Worm (Caenorhabditis elegans) whole organism, mixed stage, embryonic: Measurements from ENCODE around the gene bcs-1.

Experiments used
- M03D4.4 ChIP-seq: sonication (generic microtip); optimal IDR thresholded peaks from 2 replicates; lab custom pipeline; 2017; ENCODE audit warnings: mild to moderate bottlenecking, missing genetic modification characterization, missing compliant biosample characterization
- blmp-1 ChIP-seq: fragments of 150-350 bp; optimal IDR thresholded peaks from 2 replicates; lab custom pipeline; 2014; ENCODE audit warnings: missing biosample characterization, missing genetic modification characterization
- drap-1 ChIP-seq: fragments of 200-800 bp; sonication (Bioruptor generic); optimal IDR thresholded peaks from 3 replicates; lab custom pipeline; 2018; ENCODE audit warnings: mild to moderate bottlenecking, missing genetic modification characterization, missing compliant biosample characterization
- elt-1 ChIP-seq: sonication (generic microtip); optimal IDR thresholded peaks from 2 replicates; lab custom pipeline; 2017; ENCODE audit warnings: missing genetic modification characterization, mild to moderate bottlenecking, missing compliant biosample characterization, antibody characterized with exemption, moderate library complexity, borderline replicate concordance; ENCODE audit not compliant: insufficient read depth
- hlh-1 ChIP-seq: fragments of 150-350 bp; optimal IDR thresholded peaks from 2 replicates; lab custom pipeline; 2014; ENCODE audit warnings: missing biosample characterization, missing genetic modification reagents, missing genetic modification characterization
- lin-13 ChIP-seq: fragments of 150-350 bp; optimal IDR thresholded peaks from 2 replicates; lab custom pipeline; 2014; ENCODE audit warnings: missing biosample characterization, missing genetic modification characterization
- lsy-2 ChIP-seq: fragments of 150-350 bp; optimal IDR thresholded peaks from 2 replicates; lab custom pipeline; 2014; ENCODE audit warnings: missing biosample characterization, missing genetic modification characterization
- mep-1 ChIP-seq: fragments of 150-350 bp; optimal IDR thresholded peaks from 2 replicates; lab custom pipeline; 2017; ENCODE audit warnings: missing biosample characterization, missing genetic modification reagents, missing genetic modification characterization, inconsistent platforms
- nhr-2 ChIP-seq: fragments of 150-350 bp; optimal IDR thresholded peaks from 2 replicates; lab custom pipeline; 2014; ENCODE audit warnings: missing biosample characterization, missing genetic modification characterization
- nhr-237 ChIP-seq: fragments of 150-350 bp; optimal IDR thresholded peaks from 2 replicates; lab custom pipeline; 2014; ENCODE audit warnings: missing biosample characterization, missing genetic modification characterization
- snpc-4 ChIP-seq: fragments of 150-350 bp; optimal IDR thresholded peaks from 2 replicates; lab custom pipeline; 2014; ENCODE audit warnings: missing biosample characterization, missing genetic modification characterization
- unc-39 ChIP-seq: fragments of 150-350 bp; optimal IDR thresholded peaks from 2 replicates; lab custom pipeline; 2014; ENCODE audit warnings: missing biosample characterization, missing genetic modification characterization

DNA sequence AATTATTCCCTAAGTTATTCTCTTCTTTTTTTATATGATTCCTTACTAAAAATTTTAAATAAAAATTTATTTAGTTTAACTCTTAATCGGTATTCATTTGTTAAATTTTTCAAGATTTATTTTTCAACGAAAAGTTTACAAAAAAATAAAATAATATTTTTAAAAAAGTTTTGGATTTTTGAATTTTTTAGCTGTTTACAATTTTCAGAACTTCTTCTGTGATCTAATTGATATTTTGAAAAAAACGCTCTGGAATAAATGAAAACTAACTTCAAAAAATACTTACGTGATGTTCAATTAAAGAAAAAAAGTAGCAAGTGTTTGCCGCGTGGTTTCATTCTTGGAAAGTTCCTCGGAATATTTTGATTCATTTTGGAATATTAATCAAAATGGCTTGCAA, 25.6 kb upstream of the bcs-1 start, which contains the start of gene decr-1.2:
- TF ChIP-seq lin-13 (tag; lab: Kevin White, UChicago) (no peak), hlh-1 (no peak), drap-1 (GFP tag; lab: Kevin White, UChicago) (no peak), elt-1 (tag; lab: Kevin White, UChicago) (no peak), mep-1 (tag; lab: Kevin White, UChicago) (no peak), M03D4.4 (tag; lab: Kevin White, UChicago) (no peak), blmp-1 (no peak), nhr-237 (tag; lab: Kevin White, UChicago) (no peak), nhr-2 (tag; lab: Kevin White, UChicago) (no peak), unc-39 (tag; lab: Kevin White, UChicago) (no peak), snpc-4 (tag; lab: Kevin White, UChicago) (no peak), lsy-2 (tag; lab: Kevin White, UChicago) (no peak)
